Worm (Caenorhabditis elegans) whole organism, L4/young adult: Measurements from ENCODE around the gene F47D12.6.

ENCODE experiments used
- W03F9.2 ChIP-seq: fragments of 150-350 bp; optimal IDR thresholded peaks from 2 replicates; lab custom pipeline; 2014; ENCODE audit warnings: missing biosample characterization, missing genetic modification characterization
- dao-5 ChIP-seq: sonication (generic microtip); optimal IDR thresholded peaks from 2 replicates; lab custom pipeline; 2016; ENCODE audit warnings: missing genotype, missing genetic modification characterization, moderate library complexity, missing compliant biosample characterization
- him-1 ChIP-seq: sonication (generic microtip); optimal IDR thresholded peaks from 2 replicates; lab custom pipeline; 2016; ENCODE audit warnings: missing genotype, missing genetic modification reagents, missing genetic modification characterization, missing compliant biosample characterization

ce11 chrIII:6309066-6309465 is 22.0 kb upstream of the F47D12.6 start, which contains the start of gene gar-2:
- TF ChIP-seq dao-5 (tag; lab: Kevin White, UChicago) (no peak), him-1 (tag; lab: Kevin White, UChicago) (no peak), W03F9.2 (tag; lab: Kevin White, UChicago) (no peak)
